Worm (Caenorhabditis elegans): ENCODE data around the gene C24A8.5.
A peak's percentile ranks its signal among the peaks of the same experiment; 100 is the strongest.

- no peak for TF ChIP-seq unc-62 (GFP tag; optimal IDR thresholded peaks at IDR 0.05)
- TF ChIP-seq ama-1 (optimal IDR thresholded peaks at IDR 0.05) = no peak
- no peak for TF ChIP-seq nhr-28 (tag; optimal IDR thresholded peaks at IDR 0.05)
- TF ChIP-seq fkh-10 (GFP tag; optimal IDR thresholded peaks at IDR 0.05) = peak; percentile 66
- no peak for TF ChIP-seq nhr-90 (tag; optimal IDR thresholded peaks at IDR 0.05; ENCODE audit: poor library complexity)
- TF ChIP-seq nhr-84 (tag; optimal IDR thresholded peaks at IDR 0.05) = no peak
- TF ChIP-seq mef-2 (tag; optimal IDR thresholded peaks at IDR 0.05) = no peak
- peak; percentile 17 for TF ChIP-seq aly-2 (tag; optimal IDR thresholded peaks at IDR 0.05)
- TF ChIP-seq ztf-11 (tag; optimal IDR thresholded peaks at IDR 0.05) = no peak
- TF ChIP-seq fos-1 (tag; optimal IDR thresholded peaks at IDR 0.05) = no peak
- TF ChIP-seq snpc-4 (tag; optimal IDR thresholded peaks at IDR 0.05) = no peak
Observed at ce11 chrX:4297452-4297851, 31.3 kb downstream of the C24A8.5 start, which contains the start of gene paf-2.

Data from whole organism, L1 larva.